Worm (Caenorhabditis elegans) whole organism, early embryonic: ENCODE data around the gene cest-35.2.

ENCODE experiments used
- B0310.2 ChIP-seq: sonication (generic microtip); optimal IDR thresholded peaks from 2 replicates; lab custom pipeline; 2016; ENCODE audit warnings: mild to moderate bottlenecking, missing genetic modification characterization, missing compliant biosample characterization
- F13C5.2 ChIP-seq: sonication (generic microtip); optimal IDR thresholded peaks from 2 replicates; lab custom pipeline; 2017; ENCODE audit warnings: mild to moderate bottlenecking, missing genetic modification characterization, inconsistent platforms, missing compliant biosample characterization
- ama-1 ChIP-seq: fragments of 150-350 bp; optimal IDR thresholded peaks from 2 replicates; lab custom pipeline; 2014
- ceh-36 ChIP-seq: sonication (generic microtip); optimal IDR thresholded peaks from 2 replicates; lab custom pipeline; 2016; ENCODE audit warnings: missing genetic modification characterization, inconsistent platforms, missing compliant biosample characterization
- ets-7 ChIP-seq: sonication (generic microtip); optimal IDR thresholded peaks from 2 replicates; lab custom pipeline; 2016; ENCODE audit warnings: missing genotype, missing genetic modification characterization, missing compliant biosample characterization
- flt-1 ChIP-seq: fragments of 200-800 bp; sonication (Bioruptor generic); IDR thresholded peaks from 2 replicates; pipeline ENCODE4 v1.3.6; 2022; ENCODE audit warnings: missing genetic modification characterization, missing compliant biosample characterization
- hmbx-1 ChIP-seq: sonication (generic microtip); optimal IDR thresholded peaks from 2 replicates; lab custom pipeline; 2016; ENCODE audit warnings: mild to moderate bottlenecking, missing genetic modification characterization, missing compliant biosample characterization
- hmg-4 ChIP-seq: fragments of 200-800 bp; sonication (Bioruptor generic); optimal IDR thresholded peaks from 2 replicates; lab custom pipeline; 2018; ENCODE audit warnings: mild to moderate bottlenecking, missing genetic modification characterization, missing compliant biosample characterization
- hnd-1 ChIP-seq: sonication (generic microtip); optimal IDR thresholded peaks from 2 replicates; lab custom pipeline; 2016; ENCODE audit warnings: missing genetic modification characterization, missing compliant biosample characterization
- sea-1 ChIP-seq: fragments of 200-800 bp; sonication (Bioruptor generic); conservative IDR thresholded peaks from 2 replicates; pipeline ENCODE4 v1.3.6; 2022; ENCODE audit warnings: missing genetic modification characterization, missing compliant biosample characterization
- tbx-11 ChIP-seq: fragments of 200-800 bp; sonication (Bioruptor generic); IDR thresholded peaks from 2 replicates; pipeline ENCODE4 v1.3.6; 2022; ENCODE audit warnings: missing genetic modification characterization, missing compliant biosample characterization
- tra-4 ChIP-seq: sonication (generic microtip); optimal IDR thresholded peaks from 2 replicates; lab custom pipeline; 2017; ENCODE audit warnings: missing genetic modification characterization, missing compliant biosample characterization

DNA sequence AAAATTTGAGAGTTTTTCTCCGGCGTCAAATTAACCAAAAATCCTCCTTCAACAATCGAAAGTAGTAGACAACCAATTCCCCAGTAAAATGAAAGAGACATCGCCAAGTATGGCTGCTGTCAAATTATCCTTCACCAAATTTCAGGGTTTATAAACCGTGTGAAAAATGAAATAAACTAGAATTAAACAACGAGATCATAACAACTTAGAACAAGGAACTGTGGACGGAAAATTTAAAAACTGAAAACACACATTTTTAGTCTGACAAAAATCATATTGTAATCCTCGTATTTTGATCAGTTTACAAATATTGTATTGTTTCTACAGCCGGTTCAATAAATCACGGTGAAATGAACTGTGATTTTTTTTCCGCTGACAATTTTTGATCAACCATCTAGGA lies 26.0 kb upstream of the cest-35.2 start, which contains the start of gene cest-30:
- TF ChIP-seq hmbx-1 (no peak), ceh-36 (tag; lab: Kevin White, UChicago) (no peak), ama-1 (lab: Kevin White, UChicago) (no peak), B0310.2 (tag; lab: Kevin White, UChicago) (no peak), hmg-4 (GFP tag; lab: Kevin White, UChicago) (no peak), tbx-11 (GFP tag; lab: Robert Waterston, UW) (no peak), F13C5.2 (tag; lab: Kevin White, UChicago) (no peak), sea-1 (GFP tag; lab: Robert Waterston, UW) (no peak), flt-1 (GFP tag; lab: Robert Waterston, UW) (no peak), hnd-1 (tag; lab: Kevin White, UChicago) (no peak), ets-7 (tag; lab: Kevin White, UChicago) (no peak), tra-4 (tag; lab: Kevin White, UChicago) (no peak)
